Fruit fly (Drosophila melanogaster) whole organism, embryonic: Measurements from ENCODE around the gene CG43901.

Experiments
- B-H1 ChIP-seq: fragments of 200-800 bp; sonication (Bioruptor generic); IDR thresholded peaks from 3 replicates; pipeline ENCODE4 v1.3.6; 2022; ENCODE audit warnings: missing biosample characterization, missing genetic modification characterization
- BEAF-32 ChIP-seq: fragments of 200-800 bp; sonication (Bioruptor generic); optimal IDR thresholded peaks from 3 replicates; lab custom pipeline; 2017; ENCODE audit warnings: missing biosample characterization, missing genetic modification characterization, mild to moderate bottlenecking, moderate library complexity, missing genetic modification reagents
- CG10267 ChIP-seq: fragments of 200-800 bp; sonication (Bioruptor generic); optimal IDR thresholded peaks from 2 replicates; lab custom pipeline; 2018; ENCODE audit warnings: missing biosample characterization, mild to moderate bottlenecking, missing genetic modification characterization, moderate library complexity
- CG11085 ChIP-seq: fragments of 200-800 bp; sonication (Bioruptor generic); IDR thresholded peaks from 2 replicates; pipeline ENCODE4 v1.3.6; 2022; ENCODE audit warnings: missing biosample characterization, missing genetic modification characterization
- CG11093 ChIP-seq: fragments of 200-800 bp; sonication (Bioruptor generic); IDR thresholded peaks from 3 replicates; pipeline ENCODE4 v1.3.6; 2022; ENCODE audit warnings: missing biosample characterization, missing genetic modification characterization
- CG11504 ChIP-seq: fragments of 200-800 bp; sonication (Bioruptor generic); optimal IDR thresholded peaks from 3 replicates; lab custom pipeline; 2019; ENCODE audit warnings: missing biosample characterization, mild to moderate bottlenecking, missing genetic modification characterization, moderate library complexity
- CG11695 ChIP-seq: fragments of 200-800 bp; sonication (Bioruptor generic); IDR thresholded peaks from 3 replicates; pipeline ENCODE4 v1.3.6; 2022; ENCODE audit warnings: missing biosample characterization, missing genetic modification characterization
- CG12744 ChIP-seq: fragments of 200-800 bp; sonication (Bioruptor generic); optimal IDR thresholded peaks from 2 replicates; lab custom pipeline; 2016; ENCODE audit warnings: missing biosample characterization, missing genetic modification characterization
- CG1529 ChIP-seq: fragments of 200-800 bp; sonication (Bioruptor generic); optimal IDR thresholded peaks from 3 replicates; lab custom pipeline; 2018; ENCODE audit warnings: missing biosample characterization, missing genetic modification characterization
- CG15601 ChIP-seq: fragments of 200-800 bp; sonication (Bioruptor generic); optimal IDR thresholded peaks from 3 replicates; lab custom pipeline; 2019; ENCODE audit warnings: missing biosample characterization, mild to moderate bottlenecking, missing genetic modification characterization, moderate library complexity
- CG16813 ChIP-seq: fragments of 200-800 bp; sonication (Bioruptor generic); IDR thresholded peaks from 3 replicates; pipeline ENCODE4 v1.3.6; 2022; ENCODE audit warnings: missing biosample characterization, missing genetic modification characterization; ENCODE audit not compliant: partially characterized antibody
- CG17385 ChIP-seq: fragments of 200-800 bp; sonication (Bioruptor generic); optimal IDR thresholded peaks from 3 replicates; lab custom pipeline; 2018; ENCODE audit warnings: missing biosample characterization, mild to moderate bottlenecking, missing genetic modification characterization
- CG17912 ChIP-seq: fragments of 200-800 bp; sonication (Bioruptor generic); optimal IDR thresholded peaks from 2 replicates; lab custom pipeline; 2018; ENCODE audit warnings: missing biosample characterization, mild to moderate bottlenecking, missing genetic modification characterization
- CG18619 ChIP-seq: fragments of 200-800 bp; sonication (Bioruptor generic); optimal IDR thresholded peaks from 3 replicates; lab custom pipeline; 2017; ENCODE audit warnings: missing biosample characterization, mild to moderate bottlenecking, missing genetic modification characterization
- CG2199 ChIP-seq: fragments of 200-800 bp; sonication (Bioruptor generic); IDR thresholded peaks from 3 replicates; pipeline ENCODE4 v1.3.6; 2022; ENCODE audit warnings: missing biosample characterization, missing genetic modification characterization
- CG2889 ChIP-seq: fragments of 200-800 bp; sonication (Bioruptor generic); IDR thresholded peaks from 3 replicates; pipeline ENCODE4 v1.3.6; 2022; ENCODE audit warnings: missing biosample characterization, missing genetic modification characterization
- CG32767 ChIP-seq: fragments of 200-800 bp; sonication (Bioruptor generic); IDR thresholded peaks from 2 replicates; pipeline ENCODE4 v1.3.6; 2022; ENCODE audit warnings: missing biosample characterization, missing genetic modification characterization
- CG5953 ChIP-seq: fragments of 200-800 bp; sonication (Bioruptor generic); IDR thresholded peaks from 2 replicates; pipeline ENCODE4 v1.3.6; 2022; ENCODE audit warnings: missing biosample characterization, missing genetic modification characterization
- CG7928 ChIP-seq: fragments of 200-800 bp; sonication (Bioruptor generic); optimal IDR thresholded peaks from 2 replicates; lab custom pipeline; 2017; ENCODE audit warnings: missing biosample characterization, mild to moderate bottlenecking, missing genetic modification characterization
- CG7963 ChIP-seq: fragments of 200-800 bp; sonication (Bioruptor generic); IDR thresholded peaks from 3 replicates; pipeline ENCODE4 v1.3.6; 2022; ENCODE audit warnings: missing biosample characterization, missing genetic modification characterization; ENCODE audit not compliant: partially characterized antibody
- CG8388 ChIP-seq: fragments of 200-800 bp; sonication (Bioruptor generic); optimal IDR thresholded peaks from 2 replicates; lab custom pipeline; 2019; ENCODE audit warnings: missing biosample characterization, mild to moderate bottlenecking, missing genetic modification characterization, moderate library complexity
- CG9797 ChIP-seq: fragments of 200-800 bp; sonication (Bioruptor generic); optimal IDR thresholded peaks from 3 replicates; lab custom pipeline; 2018; ENCODE audit warnings: missing biosample characterization, mild to moderate bottlenecking, missing genetic modification characterization
- Deaf1 ChIP-seq: fragments of 200-800 bp; optimal IDR thresholded peaks from 3 replicates; lab custom pipeline; 2019; ENCODE audit warnings: missing biosample characterization, mild to moderate bottlenecking, missing genetic modification characterization, moderate library complexity
- HHEX ChIP-seq: fragments of 200-800 bp; sonication (Bioruptor generic); optimal IDR thresholded peaks from 3 replicates; lab custom pipeline; 2017; ENCODE audit warnings: missing biosample characterization, mild to moderate bottlenecking, missing genetic modification characterization, missing genetic modification reagents
- HLH3B ChIP-seq: fragments of 200-800 bp; sonication (Bioruptor generic); IDR thresholded peaks from 2 replicates; pipeline ENCODE4 v1.3.6; 2022; ENCODE audit warnings: missing biosample characterization, missing genetic modification characterization
- Hsf ChIP-seq: fragments of 200-800 bp; sonication (Bioruptor generic); optimal IDR thresholded peaks from 3 replicates; lab custom pipeline; 2016; ENCODE audit warnings: missing biosample characterization, missing genetic modification characterization
- Jarid2 ChIP-seq: fragments of 200-800 bp; sonication (Bioruptor generic); optimal IDR thresholded peaks from 3 replicates; lab custom pipeline; 2017; ENCODE audit warnings: mild to moderate bottlenecking, missing biosample characterization, missing genetic modification reagents, missing genetic modification characterization
- Myb ChIP-seq: fragments of 200-800 bp; sonication (Bioruptor generic); optimal IDR thresholded peaks from 2 replicates; lab custom pipeline; 2016; ENCODE audit warnings: missing biosample characterization, missing genetic modification characterization
- Rx ChIP-seq: fragments of 200-800 bp; sonication (Bioruptor generic); IDR thresholded peaks from 2 replicates; pipeline ENCODE4 v1.3.6; 2022; ENCODE audit warnings: missing biosample characterization, missing genetic modification characterization
- Ssrp ChIP-seq: fragments of 200-800 bp; sonication (Bioruptor generic); optimal IDR thresholded peaks from 2 replicates; lab custom pipeline; 2018; ENCODE audit warnings: missing biosample characterization, mild to moderate bottlenecking, missing genetic modification characterization, moderate library complexity
- Tbp ChIP-seq: fragments of >200 bp; optimal IDR thresholded peaks from 2 replicates; lab custom pipeline; 2018; ENCODE audit warnings: missing biosample characterization, missing genetic modification characterization
- YL-1 ChIP-seq: fragments of 200-800 bp; sonication (Bioruptor generic); optimal IDR thresholded peaks from 3 replicates; lab custom pipeline; 2017; ENCODE audit warnings: missing biosample characterization, mild to moderate bottlenecking, missing genetic modification characterization
- al ChIP-seq: fragments of 200-800 bp; sonication (Bioruptor generic); IDR thresholded peaks from 2 replicates; pipeline ENCODE4 v1.3.6; 2022; ENCODE audit warnings: missing biosample characterization, missing genetic modification characterization
- crp ChIP-seq, 2 experiments: fragments of 200-800 bp; sonication (Bioruptor generic); optimal IDR thresholded peaks; 2 replicates in 1 of 2; 3 replicates in 1 of 2; lab custom pipeline; 2017; ENCODE audit warnings: missing biosample characterization in 2 of 2, missing genetic modification characterization in 2 of 2, mild to moderate bottlenecking in 1 of 2, moderate library complexity in 1 of 2
- cwo ChIP-seq: fragments of 200-800 bp; sonication (Bioruptor generic); optimal IDR thresholded peaks from 3 replicates; lab custom pipeline; 2017; ENCODE audit warnings: missing biosample characterization, missing genetic modification characterization, mild to moderate bottlenecking, moderate library complexity, missing genetic modification reagents
- fru ChIP-seq: fragments of >200 bp; optimal IDR thresholded peaks from 2 replicates; lab custom pipeline; 2017
- gcm ChIP-seq: fragments of 200-800 bp; sonication (Bioruptor generic); optimal IDR thresholded peaks from 2 replicates; lab custom pipeline; 2019; ENCODE audit warnings: missing biosample characterization, mild to moderate bottlenecking, missing genetic modification characterization, moderate library complexity
- gcm2 ChIP-seq: fragments of 200-800 bp; sonication (Bioruptor generic); optimal IDR thresholded peaks from 2 replicates; lab custom pipeline; 2016; ENCODE audit warnings: missing biosample characterization, missing genetic modification characterization
- gem ChIP-seq: fragments of 200-800 bp; sonication (Bioruptor generic); optimal IDR thresholded peaks from 2 replicates; lab custom pipeline; 2019; ENCODE audit warnings: missing biosample characterization, mild to moderate bottlenecking, missing genetic modification characterization, moderate library complexity
- hb ChIP-seq: fragments of 200-800 bp; sonication (Bioruptor generic); IDR thresholded peaks from 3 replicates; pipeline ENCODE4 v1.3.6; 2022; ENCODE audit warnings: missing biosample characterization, missing genetic modification characterization; ENCODE audit not compliant: partially characterized antibody
- ken ChIP-seq: fragments of 200-800 bp; sonication (Bioruptor generic); IDR thresholded peaks from 3 replicates; pipeline ENCODE4 v1.3.6; 2022; ENCODE audit warnings: missing biosample characterization, missing genetic modification characterization
- kni ChIP-seq: fragments of 200-800 bp; sonication (Bioruptor generic); optimal IDR thresholded peaks from 3 replicates; lab custom pipeline; 2017; ENCODE audit warnings: mild to moderate bottlenecking, missing biosample characterization, missing genetic modification reagents, missing genetic modification characterization
- lola ChIP-seq, 3 experiments: fragments of >200 bp in 2 of 3; fragments of 200-800 bp in 1 of 3; sonication (Bioruptor generic) in 1 of 3; optimal IDR thresholded peaks; 2 replicates each; lab custom pipeline; 2017 to 2019; ENCODE audit warnings: missing biosample characterization in 3 of 3, missing genetic modification characterization in 3 of 3, mild to moderate bottlenecking in 1 of 3, moderate library complexity in 1 of 3
- lov ChIP-seq, 2 experiments: fragments of 200-800 bp in 1 of 2; fragments of >200 bp in 1 of 2; sonication (Bioruptor generic) in 1 of 2; IDR thresholded peaks in 1 of 2; optimal IDR thresholded peaks in 1 of 2; 2 replicates in 1 of 2; 3 replicates in 1 of 2; pipeline versions ENCODE4 v1.3.6 to Lab custom; 2017 to 2022; ENCODE audit warnings: missing biosample characterization in 1 of 2, missing genetic modification characterization in 1 of 2
- nom ChIP-seq: fragments of 200-800 bp; sonication (Bioruptor generic); optimal IDR thresholded peaks from 2 replicates; lab custom pipeline; 2017; ENCODE audit warnings: missing biosample characterization, missing genetic modification characterization, mild to moderate bottlenecking, moderate library complexity, missing genetic modification reagents
- pnt ChIP-seq: fragments of 200-800 bp; sonication (Bioruptor generic); optimal IDR thresholded peaks from 3 replicates; lab custom pipeline; 2016; ENCODE audit warnings: missing biosample characterization, missing genetic modification characterization
- sqz ChIP-seq: fragments of 200-800 bp; sonication (Bioruptor generic); optimal IDR thresholded peaks from 3 replicates; lab custom pipeline; 2018; ENCODE audit warnings: missing biosample characterization, mild to moderate bottlenecking, missing genetic modification characterization
- twi ChIP-seq: fragments of 200-800 bp; optimal IDR thresholded peaks from 2 replicates; lab custom pipeline; 2019; ENCODE audit warnings: missing biosample characterization, mild to moderate bottlenecking, missing genetic modification characterization, moderate library complexity
- unpg ChIP-seq: fragments of 200-800 bp; sonication (Bioruptor generic); optimal IDR thresholded peaks from 3 replicates; lab custom pipeline; 2018; ENCODE audit warnings: missing biosample characterization, mild to moderate bottlenecking, missing genetic modification characterization, moderate library complexity
- zf30C ChIP-seq: fragments of 200-800 bp; sonication (Bioruptor generic); optimal IDR thresholded peaks from 3 replicates; lab custom pipeline; 2018; ENCODE audit warnings: missing biosample characterization, mild to moderate bottlenecking, missing genetic modification characterization

The CG43901 gene

dm6 chrX:10899232-10899631, 6.3 kb upstream of the CG43901 start, which contains the start of gene CG1582 (continued):
- TF ChIP-seq CG10267 (tag; lab: Kevin White, UChicago) (peak; percentile 53), gcm (GFP tag; lab: Kevin White, UChicago) (peak; percentile 14), CG2199 (GFP tag; lab: Robert Waterston, UW) (no peak), Ssrp (tag; lab: Kevin White, UChicago) (peak; percentile 10), CG11085 (GFP tag; lab: Robert Waterston, UW) (no peak), Rx (GFP tag; lab: Robert Waterston, UW) (no peak), CG1529 (no peak), twi (tag; lab: Kevin White, UChicago) (peak; percentile 24), cwo (GFP tag; lab: Kevin White, UChicago) (no peak), CG17912 (GFP tag; lab: Kevin White, UChicago) (no peak), crp (GFP tag; optimal IDR thresholded peaks at IDR 0.05; lab: Kevin White, UChicago) (peak; percentile 22 to 83), ken (no peak), fru (no peak), Jarid2 (GFP tag; lab: Kevin White, UChicago) (no peak), YL-1 (GFP tag; lab: Kevin White, UChicago) (peak; percentile 14), lov (optimal IDR thresholded peaks at IDR 0.05; lab: Kevin White, UChicago) (no peak), lov (GFP tag; IDR thresholded peaks at IDR 0.05; lab: Robert Waterston, UW) (no peak), unpg (GFP tag; lab: Kevin White, UChicago) (peak; percentile 14), B-H1 (GFP tag; lab: Robert Waterston, UW) (no peak), CG16813 (GFP tag; lab: Robert Waterston, UW) (0 out of 3 replicates have a peak, but pooled peaks have one; percentile 42), nom (no peak), CG32767 (GFP tag; lab: Robert Waterston, UW) (no peak), CG11504 (tag; lab: Kevin White, UChicago) (no peak), CG17385 (GFP tag; lab: Kevin White, UChicago) (no peak), kni (GFP tag; lab: Kevin White, UChicago) (no peak), CG7963 (GFP tag; lab: Robert Waterston, UW) (no peak), CG7928 (GFP tag; lab: Kevin White, UChicago) (no peak), HHEX (GFP tag; lab: Kevin White, UChicago) (no peak), CG11695 (GFP tag; lab: Robert Waterston, UW) (no peak), CG12744 (GFP tag; lab: Kevin White, UChicago) (no peak), HLH3B (GFP tag; lab: Robert Waterston, UW) (no peak), gcm2 (no peak), CG11093 (GFP tag; lab: Robert Waterston, UW) (no peak), lola (GFP tag; optimal IDR thresholded peaks at IDR 0.05; lab: Kevin White, UChicago) (peak in 1 of 3 experiments; percentile 30), CG5953 (GFP tag; lab: Robert Waterston, UW) (no peak), CG8388 (GFP tag; lab: Kevin White, UChicago) (peak; percentile 83), al (peak; percentile 34; the same call in 1 of the 2 replicates), Hsf (no peak), pnt (GFP tag; lab: Kevin White, UChicago) (no peak), sqz (GFP tag; lab: Kevin White, UChicago) (no peak), hb (no peak), gem (tag; lab: Kevin White, UChicago) (peak; percentile 50), CG15601 (peak; percentile 14), CG18619 (GFP tag; lab: Kevin White, UChicago) (no peak), Deaf1 (tag; lab: Kevin White, UChicago) (no peak), Myb (GFP tag; lab: Kevin White, UChicago) (no peak), BEAF-32 (GFP tag; lab: Kevin White, UChicago) (peak; percentile 58), zf30C (GFP tag; lab: Kevin White, UChicago) (no peak), CG2889 (GFP tag; lab: Robert Waterston, UW) (no peak), CG9797 (peak; percentile 79), Tbp (GFP tag; lab: Kevin White, UChicago) (no peak)
